Worm (Caenorhabditis elegans) whole organism, late embryonic: ENCODE measurements around the gene sfxn-2.

Source experiments
- C08G9.2 ChIP-seq: sonication (generic microtip); optimal IDR thresholded peaks from 2 replicates; lab custom pipeline; 2016; ENCODE audit warnings: mild to moderate bottlenecking, missing genetic modification characterization, moderate library complexity, missing compliant biosample characterization
- F13H6.1 ChIP-seq: sonication (generic microtip); optimal IDR thresholded peaks from 2 replicates; lab custom pipeline; 2016; ENCODE audit warnings: missing genetic modification characterization, missing compliant biosample characterization
- K02D7.2 ChIP-seq: sonication (generic microtip); optimal IDR thresholded peaks from 2 replicates; lab custom pipeline; 2017; ENCODE audit warnings: mild to moderate bottlenecking, missing genetic modification characterization, missing compliant biosample characterization
- K09A11.1 ChIP-seq: sonication (generic microtip); optimal IDR thresholded peaks from 2 replicates; lab custom pipeline; 2017; ENCODE audit warnings: antibody characterized with exemption, mild to moderate bottlenecking, missing genetic modification characterization, missing compliant biosample characterization; ENCODE audit not compliant: insufficient read depth
- ahr-1 ChIP-seq: sonication (generic microtip); optimal IDR thresholded peaks from 2 replicates; lab custom pipeline; 2016; ENCODE audit warnings: missing genetic modification characterization, missing compliant biosample characterization
- ceh-18 ChIP-seq: sonication (generic microtip); optimal IDR thresholded peaks from 2 replicates; lab custom pipeline; 2016; ENCODE audit warnings: missing genetic modification characterization, missing compliant biosample characterization
- ceh-19 ChIP-seq: fragments of 200-800 bp; sonication (Bioruptor generic); optimal IDR thresholded peaks from 2 replicates; lab custom pipeline; 2018; ENCODE audit warnings: mild to moderate bottlenecking, missing genetic modification characterization, missing compliant biosample characterization
- ceh-22 ChIP-seq: sonication (generic microtip); optimal IDR thresholded peaks from 2 replicates; lab custom pipeline; 2017; ENCODE audit warnings: missing biosample characterization, missing genetic modification characterization
- ceh-24 ChIP-seq: sonication (generic microtip); optimal IDR thresholded peaks from 2 replicates; lab custom pipeline; 2016; ENCODE audit warnings: mild to moderate bottlenecking, missing genetic modification characterization, missing compliant biosample characterization
- ceh-30 ChIP-seq: fragments of 150-350 bp; optimal IDR thresholded peaks from 2 replicates; lab custom pipeline; 2014; ENCODE audit warnings: missing biosample characterization, missing genetic modification characterization
- ceh-48 ChIP-seq: sonication (generic microtip); optimal IDR thresholded peaks from 2 replicates; lab custom pipeline; 2016; ENCODE audit warnings: missing genetic modification characterization, inconsistent platforms, missing compliant biosample characterization
- ceh-6 ChIP-seq: fragments of 200-800 bp; sonication (Bioruptor generic); optimal IDR thresholded peaks from 2 replicates; lab custom pipeline; 2018; ENCODE audit warnings: mild to moderate bottlenecking, missing genetic modification characterization, missing compliant biosample characterization
- ceh-9 ChIP-seq: sonication (generic microtip); optimal IDR thresholded peaks from 2 replicates; lab custom pipeline; 2016; ENCODE audit warnings: mild to moderate bottlenecking, missing genetic modification characterization, inconsistent platforms, missing compliant biosample characterization
- dmd-4 ChIP-seq: sonication (generic microtip); optimal IDR thresholded peaks from 2 replicates; lab custom pipeline; 2016; ENCODE audit warnings: borderline replicate concordance, missing genetic modification characterization, missing compliant biosample characterization
- dve-1 ChIP-seq: sonication (generic microtip); optimal IDR thresholded peaks from 2 replicates; lab custom pipeline; 2017; ENCODE audit warnings: antibody characterized with exemption, mild to moderate bottlenecking, missing genetic modification characterization, missing compliant biosample characterization
- elt-2 ChIP-seq: sonication (generic microtip); optimal IDR thresholded peaks from 2 replicates; lab custom pipeline; 2016; ENCODE audit warnings: missing genetic modification reagents, missing genetic modification characterization, missing compliant biosample characterization
- ets-4 ChIP-seq: sonication (generic microtip); optimal IDR thresholded peaks from 2 replicates; lab custom pipeline; 2016; ENCODE audit warnings: missing genetic modification characterization, missing compliant biosample characterization
- eyg-1 ChIP-seq: sonication (generic microtip); optimal IDR thresholded peaks from 2 replicates; lab custom pipeline; 2016; ENCODE audit warnings: missing genotype, missing genetic modification characterization, missing compliant biosample characterization
- fkh-10 ChIP-seq: fragments of 150-350 bp; optimal IDR thresholded peaks from 2 replicates; lab custom pipeline; 2014; ENCODE audit warnings: missing biosample characterization, missing genetic modification reagents, missing genetic modification characterization
- gmeb-2 ChIP-seq: sonication (generic microtip); optimal IDR thresholded peaks from 2 replicates; lab custom pipeline; 2016; ENCODE audit warnings: missing genetic modification characterization, inconsistent platforms, missing compliant biosample characterization
- hlh-13 ChIP-seq: fragments of 200-800 bp; sonication (Bioruptor generic); optimal IDR thresholded peaks from 2 replicates; lab custom pipeline; 2018; ENCODE audit warnings: mild to moderate bottlenecking, missing genetic modification characterization, missing compliant biosample characterization
- hlh-30 ChIP-seq: sonication (generic microtip); optimal IDR thresholded peaks from 2 replicates; lab custom pipeline; 2017; ENCODE audit warnings: antibody characterized with exemption, missing genetic modification characterization, missing compliant biosample characterization; ENCODE audit not compliant: insufficient read depth
- hlh-6 ChIP-seq: sonication (generic microtip); optimal IDR thresholded peaks from 2 replicates; lab custom pipeline; 2016; ENCODE audit warnings: missing genotype, missing genetic modification characterization, missing compliant biosample characterization
- hlh-8 ChIP-seq: sonication (generic microtip); optimal IDR thresholded peaks from 2 replicates; lab custom pipeline; 2016; ENCODE audit warnings: missing genotype, missing genetic modification characterization, missing compliant biosample characterization
- lim-6 ChIP-seq: sonication (generic microtip); optimal IDR thresholded peaks from 2 replicates; lab custom pipeline; 2016; ENCODE audit warnings: missing genetic modification characterization, missing compliant biosample characterization
- lin-11 ChIP-seq: fragments of 200-800 bp; sonication (Bioruptor generic); optimal IDR thresholded peaks from 2 replicates; lab custom pipeline; 2018; ENCODE audit warnings: mild to moderate bottlenecking, missing genetic modification characterization, missing compliant biosample characterization
- madf-2 ChIP-seq: sonication (generic microtip); optimal IDR thresholded peaks from 2 replicates; lab custom pipeline; 2017; ENCODE audit warnings: missing genetic modification characterization, missing compliant biosample characterization
- nfya-1 ChIP-seq: sonication (generic microtip); optimal IDR thresholded peaks from 2 replicates; lab custom pipeline; 2017; ENCODE audit warnings: missing genetic modification characterization, mild to moderate bottlenecking, missing compliant biosample characterization, antibody characterized with exemption, moderate library complexity
- nhr-11 ChIP-seq: fragments of 150-350 bp; optimal IDR thresholded peaks from 2 replicates; lab custom pipeline; 2014; ENCODE audit warnings: missing biosample characterization, missing genetic modification characterization
- pag-3 ChIP-seq: sonication (generic microtip); optimal IDR thresholded peaks from 2 replicates; lab custom pipeline; 2016; ENCODE audit warnings: missing compliant biosample characterization, missing genetic modification characterization, borderline replicate concordance
- pax-1 ChIP-seq: fragments of 150-350 bp; optimal IDR thresholded peaks from 2 replicates; lab custom pipeline; 2014; ENCODE audit warnings: missing biosample characterization, missing genetic modification characterization
- pha-4 ChIP-seq: fragments of 150-350 bp; optimal IDR thresholded peaks from 2 replicates; lab custom pipeline; 2018; ENCODE audit warnings: missing biosample characterization, missing genetic modification reagents, missing genetic modification characterization
- pqm-1 ChIP-seq: sonication (generic microtip); optimal IDR thresholded peaks from 2 replicates; lab custom pipeline; 2016; ENCODE audit warnings: missing genetic modification characterization, missing compliant biosample characterization
- pros-1 ChIP-seq: fragments of 150-350 bp; optimal IDR thresholded peaks from 2 replicates; lab custom pipeline; 2014; ENCODE audit warnings: missing biosample characterization, missing genetic modification reagents, missing genetic modification characterization
- ref-2 ChIP-seq: sonication (generic microtip); optimal IDR thresholded peaks from 2 replicates; lab custom pipeline; 2016; ENCODE audit warnings: missing genetic modification characterization, missing compliant biosample characterization
- rnt-1 ChIP-seq: sonication (generic microtip); optimal IDR thresholded peaks from 2 replicates; lab custom pipeline; 2016; ENCODE audit warnings: missing genetic modification characterization, missing compliant biosample characterization
- sox-2 ChIP-seq: fragments of 200-800 bp; sonication (Bioruptor generic); IDR thresholded peaks from 2 replicates; pipeline ENCODE4 v1.3.6; 2022; ENCODE audit warnings: missing genetic modification reagents, missing genetic modification characterization, missing compliant biosample characterization
- tbx-2 ChIP-seq: sonication (generic microtip); optimal IDR thresholded peaks from 2 replicates; lab custom pipeline; 2016; ENCODE audit warnings: missing genetic modification characterization, missing compliant biosample characterization
- tbx-7 ChIP-seq: sonication (generic microtip); optimal IDR thresholded peaks from 2 replicates; lab custom pipeline; 2016; ENCODE audit warnings: missing genotype, missing genetic modification characterization, missing compliant biosample characterization
- ttx-3 ChIP-seq: sonication (generic microtip); optimal IDR thresholded peaks from 2 replicates; lab custom pipeline; 2016; ENCODE audit warnings: missing genetic modification reagents, missing genetic modification characterization, missing compliant biosample characterization
- unc-3 ChIP-seq, 2 experiments: fragments of 200-800 bp in 1 of 2; sonication (Bioruptor generic) in 1 of 2; sonication (generic microtip) in 1 of 2; conservative IDR thresholded peaks in 1 of 2; optimal IDR thresholded peaks in 1 of 2; 2 replicates each; pipeline versions ENCODE4 v1.3.6 to Lab custom; 2016 to 2022; ENCODE audit warnings: missing compliant biosample characterization in 2 of 2, missing genetic modification characterization in 2 of 2, missing genetic modification reagents in 1 of 2
- unc-42 ChIP-seq: sonication (generic microtip); optimal IDR thresholded peaks from 2 replicates; lab custom pipeline; 2016; ENCODE audit warnings: missing genotype, missing genetic modification characterization, missing compliant biosample characterization
- unc-55 ChIP-seq: sonication (generic microtip); optimal IDR thresholded peaks from 2 replicates; lab custom pipeline; 2017; ENCODE audit warnings: missing biosample characterization, missing genetic modification reagents, missing genetic modification characterization
- zip-5 ChIP-seq: sonication (generic microtip); optimal IDR thresholded peaks from 2 replicates; lab custom pipeline; 2016; ENCODE audit warnings: missing genetic modification characterization, missing compliant biosample characterization

sfxn-2 gene

ce11 chrX:7925134-7925533 lies 33.0 kb downstream of the sfxn-2 start, which contains the start of gene zig-4:
Gene zig-4, plus strand, starts transcription at chrX:7925434.
- no peak for TF ChIP-seq ahr-1
- TF ChIP-seq nhr-11 (tag; lab: Kevin White, UChicago) = no peak
- TF ChIP-seq unc-55 (GFP tag; lab: Kevin White, UChicago) = no peak
- no peak for TF ChIP-seq hlh-8 (tag; lab: Kevin White, UChicago)
- no peak for TF ChIP-seq ceh-9 (tag; lab: Kevin White, UChicago)
- TF ChIP-seq pag-3 (tag; lab: Kevin White, UChicago) = no peak
- TF ChIP-seq sox-2 (GFP tag; lab: Robert Waterston, UW) = no peak
- TF ChIP-seq zip-5 (tag; lab: Kevin White, UChicago) = no peak
- TF ChIP-seq unc-42 (tag; lab: Kevin White, UChicago) = no peak
- TF ChIP-seq unc-3 (GFP tag; conservative IDR thresholded peaks at IDR 0.05; lab: Robert Waterston, UW) = no peak
- no peak for TF ChIP-seq unc-3 (tag; optimal IDR thresholded peaks at IDR 0.05; lab: Kevin White, UChicago)

ce11 chrX:7921130-7921529 lies 37.0 kb downstream of the sfxn-2 start:
- TF ChIP-seq C08G9.2 (tag; lab: Kevin White, UChicago) (no peak), ceh-18 (tag; lab: Kevin White, UChicago) (no peak), dve-1 (tag; lab: Kevin White, UChicago) (no peak), unc-3 (GFP tag; conservative IDR thresholded peaks at IDR 0.05; lab: Robert Waterston, UW) (no peak), unc-3 (tag; optimal IDR thresholded peaks at IDR 0.05; lab: Kevin White, UChicago) (no peak), ceh-6 (no peak), pros-1 (no peak), lim-6 (tag; lab: Kevin White, UChicago) (no peak), pha-4 (tag; lab: Kevin White, UChicago) (no peak), elt-2 (tag; lab: Kevin White, UChicago) (no peak), madf-2 (tag; lab: Kevin White, UChicago) (no peak), ceh-48 (tag; lab: Kevin White, UChicago) (no peak), ttx-3 (no peak), ceh-22 (tag; lab: Kevin White, UChicago) (no peak), dmd-4 (no peak)
- TF ChIP-seq, all 69 proteins: peak for 0

DNA sequence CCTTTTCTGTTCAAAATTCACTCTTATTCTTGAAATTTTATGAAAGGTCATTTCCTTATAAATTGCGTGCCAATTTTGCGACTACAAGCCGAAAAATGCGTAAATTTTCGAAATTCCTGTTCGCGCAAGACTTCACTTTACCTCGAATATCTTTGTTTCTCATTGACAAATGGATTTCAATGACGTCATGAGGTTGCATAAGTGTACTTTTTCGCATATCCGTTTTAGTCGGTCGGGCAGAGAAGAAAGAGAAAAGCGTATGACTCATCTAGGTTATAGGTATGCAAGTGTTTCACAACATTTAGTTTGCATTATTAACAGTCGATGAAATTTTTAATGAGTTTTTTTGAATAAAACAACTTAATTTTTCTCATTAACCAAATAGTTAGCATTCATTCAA lies 42.0 kb downstream of the sfxn-2 start:
- TF ChIP-seq ceh-30 (no peak), dmd-4 (no peak), hlh-6 (tag; lab: Kevin White, UChicago) (no peak), tbx-7 (tag; lab: Kevin White, UChicago) (no peak), K09A11.1 (tag; lab: Kevin White, UChicago) (no peak), pax-1 (no peak), K02D7.2 (tag; lab: Kevin White, UChicago) (no peak), ets-4 (no peak), ref-2 (tag; lab: Kevin White, UChicago) (no peak), rnt-1 (no peak), tbx-2 (tag; lab: Kevin White, UChicago) (no peak)

- TF ChIP-seq pax-1 (no peak), gmeb-2 (tag; lab: Kevin White, UChicago) (no peak), F13H6.1 (tag; lab: Kevin White, UChicago) (no peak), pag-3 (tag; lab: Kevin White, UChicago) (no peak), ref-2 (tag; lab: Kevin White, UChicago) (no peak)
- TF ChIP-seq, all 69 proteins: peak for 0
These were observed 42.5 kb downstream of the sfxn-2 start for ce11 chrX:7915616-7916015.

DNA sequence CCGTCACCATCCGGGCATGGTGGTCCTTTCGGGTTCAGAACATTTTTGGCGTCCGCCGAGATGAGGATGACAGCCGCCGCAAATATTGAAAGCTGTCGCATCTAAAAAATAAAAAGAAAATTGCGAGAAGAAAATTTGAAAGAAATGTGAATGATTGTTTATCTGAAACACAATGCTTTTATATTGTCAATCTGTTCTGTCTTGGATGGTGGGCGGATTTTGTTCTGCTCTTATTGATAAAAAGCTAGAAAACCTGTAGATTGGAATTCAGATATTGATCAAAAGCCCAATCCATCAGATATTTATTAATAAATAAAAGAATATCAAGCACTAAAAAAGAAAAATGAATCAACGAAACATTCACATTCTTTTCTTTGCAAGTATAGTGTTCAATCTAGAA lies 44.3 kb downstream of the sfxn-2 start, which contains the start of gene C39D10.7:
TSS of gene C39D10.7 (minus strand) at position 101 of the 400 bp plus-strand sequence.
- TF ChIP-seq lin-11 (tag; lab: Kevin White, UChicago) (no peak), tbx-2 (tag; lab: Kevin White, UChicago) (no peak), hlh-13 (GFP tag; lab: Kevin White, UChicago) (no peak), tbx-7 (tag; lab: Kevin White, UChicago) (no peak), fkh-10 (GFP tag; lab: Kevin White, UChicago) (no peak), ceh-48 (tag; lab: Kevin White, UChicago) (no peak), nhr-11 (tag; lab: Kevin White, UChicago) (no peak), ceh-19 (no peak), eyg-1 (tag; lab: Kevin White, UChicago) (no peak), unc-55 (GFP tag; lab: Kevin White, UChicago) (no peak), dve-1 (tag; lab: Kevin White, UChicago) (no peak), ceh-24 (tag; lab: Kevin White, UChicago) (no peak), pros-1 (no peak), ref-2 (tag; lab: Kevin White, UChicago) (no peak), hlh-30 (tag; lab: Kevin White, UChicago) (no peak), rnt-1 (no peak), nfya-1 (tag; lab: Kevin White, UChicago) (no peak), sox-2 (GFP tag; lab: Robert Waterston, UW) (no peak), pqm-1 (no peak)
